Worm (Caenorhabditis elegans): ENCODE results near the gene Y50E8A.12.

DNA sequence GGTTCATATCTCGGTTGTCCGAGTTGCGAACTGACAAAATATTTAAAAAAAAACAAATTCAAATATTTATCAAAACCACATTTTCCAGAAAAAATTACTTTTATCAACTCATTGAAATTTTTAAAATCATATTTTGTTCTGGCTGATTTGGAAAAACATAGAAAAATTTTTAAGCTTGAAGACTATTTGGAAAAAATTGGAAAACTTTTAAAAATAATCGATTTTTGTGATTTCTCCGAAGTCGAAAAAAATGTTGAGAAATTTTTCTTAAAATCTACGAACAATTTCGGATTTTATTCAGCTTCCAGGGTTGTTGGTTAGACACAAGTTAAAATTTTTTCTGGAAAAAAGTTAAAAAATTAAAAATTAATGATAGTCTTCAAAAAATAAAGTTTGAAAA lies 47.2 kb downstream of the Y50E8A.12 start, which contains the start of gene Y50E8A.5:
- TF ChIP-seq mes-2 (tag; optimal IDR thresholded peaks at IDR 0.05; ENCODE audit: poor library complexity, severe bottlenecking), result no peak
- no peak for TF ChIP-seq egl-27 (tag; optimal IDR thresholded peaks at IDR 0.05)
- TF ChIP-seq F26F4.8 (GFP tag; conservative IDR thresholded peaks at IDR 0.05), result no peak
- TF ChIP-seq ceh-44 (GFP tag; IDR thresholded peaks at IDR 0.05), result no peak
- no peak for TF ChIP-seq ceh-82 (tag; optimal IDR thresholded peaks at IDR 0.05)
- TF ChIP-seq F44E2.7 (GFP tag; IDR thresholded peaks at IDR 0.05), result no peak
- no peak for TF ChIP-seq arid-1 (GFP tag; conservative IDR thresholded peaks at IDR 0.05)
- no peak for TF ChIP-seq lir-3 (tag; optimal IDR thresholded peaks at IDR 0.05)
- no peak for TF ChIP-seq zip-11 (GFP tag; IDR thresholded peaks at IDR 0.05)
- TF ChIP-seq sdz-12 (GFP tag; optimal IDR thresholded peaks at IDR 0.05), result no peak
- no peak for TF ChIP-seq lin-13 (GFP tag; optimal IDR thresholded peaks at IDR 0.05)
- TF ChIP-seq zag-1 (tag; optimal IDR thresholded peaks at IDR 0.05), result no peak
- no peak for TF ChIP-seq ama-1 (optimal IDR thresholded peaks at IDR 0.05)
